Worm (Caenorhabditis elegans) whole organism, L4/young adult: ENCODE measurements around the gene tofu-6.

Experiments
- W03F9.2 ChIP-seq: fragments of 150-350 bp; optimal IDR thresholded peaks from 2 replicates; lab custom pipeline; 2014; ENCODE audit warnings: missing biosample characterization, missing genetic modification characterization
- dao-5 ChIP-seq: sonication (generic microtip); optimal IDR thresholded peaks from 2 replicates; lab custom pipeline; 2016; ENCODE audit warnings: missing genotype, missing genetic modification characterization, moderate library complexity, missing compliant biosample characterization
- him-1 ChIP-seq: sonication (generic microtip); optimal IDR thresholded peaks from 2 replicates; lab custom pipeline; 2016; ENCODE audit warnings: missing genotype, missing genetic modification reagents, missing genetic modification characterization, missing compliant biosample characterization

ce11 chrII:5449219-5449618 is 28.2 kb downstream of the tofu-6 start:
- TF ChIP-seq him-1, result no peak
- TF ChIP-seq W03F9.2, result no peak
- TF ChIP-seq dao-5, result no peak
